Worm (Caenorhabditis elegans): ENCODE results near the gene W02H5.2.

DNA sequence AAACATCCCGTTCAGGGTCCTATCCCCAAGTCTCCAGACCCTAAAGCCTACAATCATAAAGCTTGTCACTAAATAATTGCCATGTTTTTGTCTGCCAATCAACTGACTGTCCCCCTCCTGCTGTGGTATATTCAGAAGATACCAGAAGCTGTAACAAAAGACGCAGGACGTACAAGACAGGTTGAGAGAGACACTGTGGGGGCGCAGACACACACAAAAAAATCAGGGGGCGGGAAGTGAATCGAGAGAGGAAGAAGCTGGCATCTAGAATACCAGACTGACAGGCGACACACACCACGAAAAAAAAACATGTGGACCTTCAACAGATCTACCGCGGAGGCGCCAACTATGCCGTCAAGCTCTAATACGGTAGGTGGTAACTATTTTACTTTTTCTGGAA, 32.0 kb downstream of the W02H5.2 start, which contains the start of gene kel-8:
- TF ChIP-seq dao-5 (tag; optimal IDR thresholded peaks at IDR 0.05) (no peak), W03F9.2 (tag; optimal IDR thresholded peaks at IDR 0.05) (no peak), him-1 (tag; optimal IDR thresholded peaks at IDR 0.05) (no peak)

All from whole organism, L4/young adult.